Fruit fly (Drosophila melanogaster): ENCODE data around the gene Sld5.

Sld5 gene

dm6 chr3R:26059195-26059594, 2.8 kb upstream of the Sld5 start, which contains the start of the genes RpL34a and Trmt61 (continued):
- TF ChIP-seq CG16779 (tag; optimal IDR thresholded peaks at IDR 0.05) (peak; percentile 70), CG10669 (GFP tag; optimal IDR thresholded peaks at IDR 0.05) (peak; percentile 76), spab (GFP tag; optimal IDR thresholded peaks at IDR 0.05) (no peak), vri (GFP tag; optimal IDR thresholded peaks at IDR 0.05) (peak; percentile 70), Gug (GFP tag; IDR thresholded peaks at IDR 0.05) (peak; percentile 31; the same call in 1 of the 2 replicates), CG32006 (GFP tag; optimal IDR thresholded peaks at IDR 0.05) (peak; percentile 46), Sox102F (GFP tag; optimal IDR thresholded peaks at IDR 0.05) (peak; percentile 78), dsx (GFP tag; optimal IDR thresholded peaks at IDR 0.05; ENCODE audit: poor library complexity, severe bottlenecking) (peak; percentile 61), fkh (GFP tag; optimal IDR thresholded peaks at IDR 0.05) (peak; percentile 98), esn (GFP tag; optimal IDR thresholded peaks at IDR 0.05) (peak; percentile 87), fd59A (GFP tag; optimal IDR thresholded peaks at IDR 0.05) (peak; percentile 42), Ets96B (tag; optimal IDR thresholded peaks at IDR 0.05) (peak; percentile 64), Hr39 (GFP tag; optimal IDR thresholded peaks at IDR 0.05) (peak; percentile 60), salr (GFP tag; optimal IDR thresholded peaks at IDR 0.05) (peak; percentile 36 to 56), CG7368 (GFP tag; optimal IDR thresholded peaks at IDR 0.05) (peak; percentile 62), CG11762 (GFP tag; optimal IDR thresholded peaks at IDR 0.05; ENCODE audit: insufficient read depth) (peak; percentile 73), topi (GFP tag; optimal IDR thresholded peaks at IDR 0.05) (peak; percentile 79), acj6 (GFP tag; optimal IDR thresholded peaks at IDR 0.05) (peak; percentile 68), CG1621 (tag; optimal IDR thresholded peaks at IDR 0.05) (peak; percentile 14), ss (GFP tag; optimal IDR thresholded peaks at IDR 0.05) (peak; percentile 75 to 89), Hr4 (GFP tag; optimal IDR thresholded peaks at IDR 0.05) (peak; percentile 47), CG11294 (GFP tag; IDR thresholded peaks at IDR 0.05) (no peak), pdm3 (GFP tag; optimal IDR thresholded peaks at IDR 0.05) (peak; percentile 79), OdsH (GFP tag; optimal IDR thresholded peaks at IDR 0.05) (peak; percentile 73), CG6854 (GFP tag; optimal IDR thresholded peaks at IDR 0.05) (peak; percentile 90), Eip75B (GFP tag; optimal IDR thresholded peaks at IDR 0.05) (peak; percentile 87), Sox15 (GFP tag; optimal IDR thresholded peaks at IDR 0.05) (peak; percentile 6), Hr38 (GFP tag; optimal IDR thresholded peaks at IDR 0.05) (no peak), Blimp-1 (GFP tag; optimal IDR thresholded peaks at IDR 0.05) (peak; percentile 74), CG6808 (GFP tag; optimal IDR thresholded peaks at IDR 0.05) (peak; percentile 80), Eip93F (GFP tag; optimal IDR thresholded peaks at IDR 0.05) (no peak), lz (GFP tag; optimal IDR thresholded peaks at IDR 0.05) (peak; percentile 81), CG8632 (GFP tag; optimal IDR thresholded peaks at IDR 0.05) (peak; percentile 66), Smox (GFP tag; optimal IDR thresholded peaks at IDR 0.05) (peak; percentile 78), CG6163 (GFP tag; IDR thresholded peaks at IDR 0.05) (peak; percentile 66), Sox14 (GFP tag; optimal IDR thresholded peaks at IDR 0.05) (peak; percentile 56), CG31627 (GFP tag; optimal IDR thresholded peaks at IDR 0.05) (peak; percentile 74), fd85E (GFP tag; optimal IDR thresholded peaks at IDR 0.05) (peak; percentile 50)

DNA sequence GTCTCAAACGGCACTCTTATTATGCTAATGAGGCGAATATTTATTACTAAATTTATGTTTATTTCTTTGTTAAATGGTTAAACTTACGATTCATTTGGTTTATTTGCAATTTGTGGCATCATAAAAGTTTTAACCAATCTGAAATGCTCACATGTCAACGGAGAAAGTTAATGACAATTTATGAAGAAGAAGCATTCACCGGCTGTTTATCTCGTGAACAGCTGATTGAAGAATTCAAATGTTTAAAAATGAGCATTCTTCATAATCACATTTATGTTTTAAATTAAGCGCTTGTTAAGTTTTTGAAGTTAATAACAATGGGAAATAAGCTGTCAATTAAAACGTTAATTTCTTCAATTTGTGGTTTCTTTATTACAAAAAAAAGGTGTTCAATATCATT, 1.7 kb upstream of the Sld5 start, which contains the start of the genes PIG-P and Tcs6:
Gene PIG-P, minus strand, starts transcription at position 158 of the 400 bp plus-strand sequence.
Gene Tcs6, minus strand, starts transcription at position 158 of the 400 bp plus-strand sequence.
- TF ChIP-seq Sox15 (GFP tag; optimal IDR thresholded peaks at IDR 0.05) (no peak), CG6276 (GFP tag; optimal IDR thresholded peaks at IDR 0.05) (no peak), Eip78C (GFP tag) (peak; percentile 2), Lpt (GFP tag; optimal IDR thresholded peaks at IDR 0.05) (no peak), CG3919 (GFP tag; optimal IDR thresholded peaks at IDR 0.05) (no peak)

All from whole organism, prepupa.